Worm (Caenorhabditis elegans): ENCODE results near the gene gst-40.

gst-40 gene

DNA sequence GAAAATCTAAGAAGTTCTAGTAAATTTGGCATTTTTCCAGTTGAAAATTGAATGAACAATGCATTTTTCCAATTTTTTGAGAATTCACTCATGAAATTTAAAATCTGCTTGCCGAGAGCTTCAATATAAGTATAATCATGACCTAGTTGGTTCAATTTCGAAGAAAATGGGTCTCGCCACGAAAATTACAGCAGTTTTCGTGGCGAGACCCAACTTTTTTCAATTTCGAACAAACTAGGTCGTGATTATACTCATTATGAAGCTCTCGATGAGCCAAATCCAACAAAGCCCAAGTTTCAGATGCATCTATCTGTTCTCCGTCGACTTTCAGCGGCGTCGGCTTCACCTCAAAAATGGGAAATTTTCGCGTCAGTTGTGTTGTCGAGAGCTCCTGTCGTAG is 40.2 kb downstream of the gst-40 start, which contains the start of gene mrpl-46:
Gene mrpl-46 (plus strand): TSS at position 301 of the 400 bp plus-strand sequence.
- no peak for TF ChIP-seq M03D4.4 (tag; optimal IDR thresholded peaks at IDR 0.05)
- no peak for TF ChIP-seq ceh-83 (GFP tag; optimal IDR thresholded peaks at IDR 0.05)
- no peak for TF ChIP-seq tbx-8 (GFP tag; optimal IDR thresholded peaks at IDR 0.05)
- TF ChIP-seq drap-1 (GFP tag; optimal IDR thresholded peaks at IDR 0.05): no peak
- no peak for TF ChIP-seq blmp-1 (tag; optimal IDR thresholded peaks at IDR 0.05)
- TF ChIP-seq unc-120 (tag; optimal IDR thresholded peaks at IDR 0.05; ENCODE audit: poor library complexity, severe bottlenecking): no peak
- no peak for TF ChIP-seq ztf-11 (tag; optimal IDR thresholded peaks at IDR 0.05)
- no peak for TF ChIP-seq hlh-1 (tag; optimal IDR thresholded peaks at IDR 0.05)
- no peak for TF ChIP-seq mab-5 (tag; optimal IDR thresholded peaks at IDR 0.05)
- TF ChIP-seq nhr-12 (tag; optimal IDR thresholded peaks at IDR 0.05): no peak
- TF ChIP-seq unc-62 (GFP tag; optimal IDR thresholded peaks at IDR 0.05): no peak
- TF ChIP-seq bed-3 (GFP tag; optimal IDR thresholded peaks at IDR 0.05): no peak

ce11 chrIV:801162-801561 is 40.9 kb downstream of the gst-40 start:
- no peak for TF ChIP-seq mab-5 (tag; optimal IDR thresholded peaks at IDR 0.05)
- TF ChIP-seq lsy-2 (tag; optimal IDR thresholded peaks at IDR 0.05): no peak
- TF ChIP-seq ham-2 (GFP tag; optimal IDR thresholded peaks at IDR 0.05): no peak
- no peak for TF ChIP-seq sem-2 (GFP tag; optimal IDR thresholded peaks at IDR 0.05)
- no peak for TF ChIP-seq unc-39 (tag; optimal IDR thresholded peaks at IDR 0.05)
- no peak for TF ChIP-seq nhr-237 (tag; optimal IDR thresholded peaks at IDR 0.05)
- TF ChIP-seq blmp-1 (tag; optimal IDR thresholded peaks at IDR 0.05): no peak
- TF ChIP-seq nhr-12 (tag; optimal IDR thresholded peaks at IDR 0.05): no peak
- TF ChIP-seq bed-3 (GFP tag; optimal IDR thresholded peaks at IDR 0.05): no peak
- no peak for TF ChIP-seq unc-62 (GFP tag; optimal IDR thresholded peaks at IDR 0.05)
- no peak for TF ChIP-seq nhr-76 (tag; optimal IDR thresholded peaks at IDR 0.05)
- no peak for TF ChIP-seq ceh-83 (GFP tag; optimal IDR thresholded peaks at IDR 0.05)
- no peak for TF ChIP-seq sptf-1 (tag; optimal IDR thresholded peaks at IDR 0.05)
- no peak for TF ChIP-seq pha-4 (tag; optimal IDR thresholded peaks at IDR 0.05)
- TF ChIP-seq nhr-2 (tag; optimal IDR thresholded peaks at IDR 0.05): no peak
- no peak for TF ChIP-seq nhr-28 (tag; optimal IDR thresholded peaks at IDR 0.05)
- no peak for TF ChIP-seq ceh-43 (GFP tag; optimal IDR thresholded peaks at IDR 0.05)

ce11 chrIV:804802-805201 is 44.5 kb downstream of the gst-40 start, which contains the start of gene Y55F3BL.4:
Gene Y55F3BL.4, plus strand, starts transcription at chrIV:805102.
- no peak for TF ChIP-seq mab-5 (tag; optimal IDR thresholded peaks at IDR 0.05)
- TF ChIP-seq nhr-28 (tag; optimal IDR thresholded peaks at IDR 0.05): no peak
- no peak for TF ChIP-seq M03D4.4 (tag; optimal IDR thresholded peaks at IDR 0.05)
- TF ChIP-seq unc-120 (tag; optimal IDR thresholded peaks at IDR 0.05; ENCODE audit: poor library complexity, severe bottlenecking): no peak
- TF ChIP-seq unc-39 (tag; optimal IDR thresholded peaks at IDR 0.05): no peak
- no peak for TF ChIP-seq hlh-1 (tag; optimal IDR thresholded peaks at IDR 0.05)
- no peak for TF ChIP-seq lin-32 (GFP tag; optimal IDR thresholded peaks at IDR 0.05)
- TF ChIP-seq elt-3 (tag; optimal IDR thresholded peaks at IDR 0.05): no peak
- no peak for TF ChIP-seq ztf-11 (tag; optimal IDR thresholded peaks at IDR 0.05)
- TF ChIP-seq blmp-1 (tag; optimal IDR thresholded peaks at IDR 0.05): no peak
- no peak for TF ChIP-seq ham-2 (GFP tag; optimal IDR thresholded peaks at IDR 0.05)
- TF ChIP-seq mls-2 (tag; optimal IDR thresholded peaks at IDR 0.05): no peak
- TF ChIP-seq sptf-1 (tag; optimal IDR thresholded peaks at IDR 0.05): no peak
- TF ChIP-seq tbx-8 (GFP tag; optimal IDR thresholded peaks at IDR 0.05): no peak
- no peak for TF ChIP-seq elt-1 (tag; optimal IDR thresholded peaks at IDR 0.05; ENCODE audit: borderline replicate concordance, insufficient read depth)
- no peak for TF ChIP-seq ces-1 (GFP tag; optimal IDR thresholded peaks at IDR 0.05)

ce11 chrIV:805693-806092 is 45.4 kb downstream of the gst-40 start:
- no peak for TF ChIP-seq nhr-2 (tag; optimal IDR thresholded peaks at IDR 0.05)
- no peak for TF ChIP-seq tbx-8 (GFP tag; optimal IDR thresholded peaks at IDR 0.05)
- no peak for TF ChIP-seq zip-8 (tag; optimal IDR thresholded peaks at IDR 0.05)
- no peak for TF ChIP-seq nhr-12 (tag; optimal IDR thresholded peaks at IDR 0.05)
- TF ChIP-seq M03D4.4 (tag; optimal IDR thresholded peaks at IDR 0.05): no peak
- no peak for TF ChIP-seq ceh-83 (GFP tag; optimal IDR thresholded peaks at IDR 0.05)
- TF ChIP-seq mls-2 (tag; optimal IDR thresholded peaks at IDR 0.05): no peak
- TF ChIP-seq pha-4 (tag; optimal IDR thresholded peaks at IDR 0.05): no peak
- TF ChIP-seq cnd-1 (tag; optimal IDR thresholded peaks at IDR 0.05): no peak
- TF ChIP-seq flh-1 (GFP tag; optimal IDR thresholded peaks at IDR 0.05): no peak
- no peak for TF ChIP-seq ces-1 (GFP tag; optimal IDR thresholded peaks at IDR 0.05)
- no peak for TF ChIP-seq ztf-11 (tag; optimal IDR thresholded peaks at IDR 0.05)
- no peak for TF ChIP-seq ceh-39 (tag; optimal IDR thresholded peaks at IDR 0.05)
- no peak for TF ChIP-seq mep-1 (tag; optimal IDR thresholded peaks at IDR 0.05)

Data from whole organism, mixed stage, embryonic.